Worm (Caenorhabditis elegans): Measurements from ENCODE around the gene F22F7.11.

ce11 chrV:2155232-2155631, 35.6 kb downstream of the F22F7.11 start, which contains the start of gene srbc-21:
- TF ChIP-seq hlh-12 (tag; optimal IDR thresholded peaks at IDR 0.05): no peak
- no peak for TF ChIP-seq egl-44 (GFP tag; IDR thresholded peaks at IDR 0.05)
- no peak for TF ChIP-seq him-1 (tag; optimal IDR thresholded peaks at IDR 0.05)
- TF ChIP-seq dpl-1 (GFP tag; optimal IDR thresholded peaks at IDR 0.05): no peak
- no peak for TF ChIP-seq bed-1 (GFP tag; IDR thresholded peaks at IDR 0.05)
- TF ChIP-seq snpc-4 (GFP tag; optimal IDR thresholded peaks at IDR 0.05): no peak
- no peak for TF ChIP-seq snpc-4 (tag; optimal IDR thresholded peaks at IDR 0.05)
- TF ChIP-seq unc-130 (GFP tag; optimal IDR thresholded peaks at IDR 0.05): no peak
- no peak for TF ChIP-seq attf-5 (GFP tag; optimal IDR thresholded peaks at IDR 0.05)
- no peak for TF ChIP-seq F52B5.7 (tag; optimal IDR thresholded peaks at IDR 0.05)
- no peak for TF ChIP-seq T26A5.8 (tag; optimal IDR thresholded peaks at IDR 0.05)
- TF ChIP-seq pha-4 (tag; optimal IDR thresholded peaks at IDR 0.05): no peak
- no peak for TF ChIP-seq F33H1.4 (GFP tag; IDR thresholded peaks at IDR 0.05)
- TF ChIP-seq efl-1 (GFP tag; optimal IDR thresholded peaks at IDR 0.05): no peak
- no peak for TF ChIP-seq gei-17 (GFP tag; optimal IDR thresholded peaks at IDR 0.05)
